Worm (Caenorhabditis elegans) whole organism, young adult: Measurements from ENCODE around the gene txdc-12.2.

Experiments
- mes-4 ChIP-seq: sonication (generic microtip); optimal IDR thresholded peaks from 2 replicates; lab custom pipeline; 2016; ENCODE audit warnings: missing genotype, missing genetic modification characterization, missing compliant biosample characterization
- rec-8 ChIP-seq, 2 experiments: sonication (generic microtip); optimal IDR thresholded peaks; 2 replicates each; lab custom pipeline; 2016; ENCODE audit warnings: mild to moderate bottlenecking in 2 of 2, missing genetic modification characterization in 2 of 2, missing genetic modification reagents in 2 of 2, missing genotype in 2 of 2, missing biosample characterization in 1 of 2, missing compliant biosample characterization in 1 of 2, moderate library complexity in 1 of 2

- TF ChIP-seq rec-8 (tag; optimal IDR thresholded peaks at IDR 0.05; lab: Kevin White, UChicago) = no peak
- no peak for TF ChIP-seq mes-4 (tag; lab: Kevin White, UChicago)
Observed at ce11 chrX:2047208-2047946, 26.9 kb upstream of the txdc-12.2 start.
